Fruit fly (Drosophila melanogaster) whole organism, embryonic: ENCODE measurements around the gene DppIII.

Experiments used
- Awh ChIP-seq: fragments of 200-800 bp; sonication (Bioruptor generic); IDR thresholded peaks from 2 replicates; pipeline ENCODE4, ENCODE4 v1.3.6; 2022; ENCODE audit warnings: missing biosample characterization, missing genetic modification characterization
- Bteb2 ChIP-seq: fragments of 200-800 bp; sonication (Bioruptor generic); optimal IDR thresholded peaks from 2 replicates; lab custom pipeline; 2016; ENCODE audit warnings: missing biosample characterization, missing genetic modification characterization
- CG11247 ChIP-seq: fragments of 200-800 bp; sonication (Bioruptor generic); IDR thresholded peaks from 2 replicates; pipeline ENCODE4 v1.3.6; 2022; ENCODE audit warnings: missing biosample characterization, missing genetic modification characterization
- CG11695 ChIP-seq: fragments of 200-800 bp; sonication (Bioruptor generic); IDR thresholded peaks from 3 replicates; pipeline ENCODE4 v1.3.6; 2022; ENCODE audit warnings: missing biosample characterization, missing genetic modification characterization
- CG12071 ChIP-seq: fragments of 200-800 bp; sonication (Bioruptor generic); optimal IDR thresholded peaks from 3 replicates; lab custom pipeline; 2018; ENCODE audit warnings: missing biosample characterization, mild to moderate bottlenecking, missing genetic modification characterization
- CG14441 ChIP-seq: fragments of 200-800 bp; sonication (Bioruptor generic); IDR thresholded peaks from 2 replicates; pipeline ENCODE4 v1.3.6; 2022; ENCODE audit warnings: missing biosample characterization, missing genetic modification characterization
- CG14860 ChIP-seq: fragments of 200-800 bp; sonication (Bioruptor generic); IDR thresholded peaks from 3 replicates; pipeline ENCODE4 v1.3.6; 2022; ENCODE audit warnings: missing biosample characterization, missing genetic modification characterization; ENCODE audit not compliant: partially characterized antibody
- CG1529 ChIP-seq: fragments of 200-800 bp; sonication (Bioruptor generic); optimal IDR thresholded peaks from 3 replicates; lab custom pipeline; 2018; ENCODE audit warnings: missing biosample characterization, missing genetic modification characterization
- CG16815 ChIP-seq: fragments of 200-800 bp; sonication (Bioruptor generic); optimal IDR thresholded peaks from 3 replicates; lab custom pipeline; 2017; ENCODE audit warnings: missing biosample characterization, mild to moderate bottlenecking, missing genetic modification characterization
- CG17385 ChIP-seq: fragments of 200-800 bp; sonication (Bioruptor generic); optimal IDR thresholded peaks from 3 replicates; lab custom pipeline; 2018; ENCODE audit warnings: missing biosample characterization, mild to moderate bottlenecking, missing genetic modification characterization
- CG17912 ChIP-seq: fragments of 200-800 bp; sonication (Bioruptor generic); optimal IDR thresholded peaks from 2 replicates; lab custom pipeline; 2018; ENCODE audit warnings: missing biosample characterization, mild to moderate bottlenecking, missing genetic modification characterization
- CG18476 ChIP-seq: fragments of 200-800 bp; sonication (Bioruptor generic); optimal IDR thresholded peaks from 2 replicates; lab custom pipeline; 2016; ENCODE audit warnings: missing biosample characterization, mild to moderate bottlenecking, missing genetic modification characterization
- CG30431 ChIP-seq: fragments of 200-800 bp; sonication (Bioruptor generic); optimal IDR thresholded peaks from 2 replicates; lab custom pipeline; 2017; ENCODE audit warnings: missing biosample characterization, missing genetic modification characterization
- CG31224 ChIP-seq: fragments of 200-800 bp; sonication (Bioruptor generic); IDR thresholded peaks from 2 replicates; pipeline ENCODE4 v1.3.6; 2022; ENCODE audit warnings: missing biosample characterization, missing genetic modification characterization
- CG31365 ChIP-seq: fragments of 200-800 bp; sonication (Bioruptor generic); optimal IDR thresholded peaks from 2 replicates; lab custom pipeline; 2018; ENCODE audit warnings: missing biosample characterization, mild to moderate bottlenecking, missing genetic modification characterization
- CG32772 ChIP-seq: fragments of 200-800 bp; sonication (Bioruptor generic); IDR thresholded peaks from 2 replicates; pipeline ENCODE4 v1.3.6; 2022; ENCODE audit warnings: missing biosample characterization, missing genetic modification characterization
- CG33557 ChIP-seq: fragments of 200-800 bp; sonication (Bioruptor generic); optimal IDR thresholded peaks from 2 replicates; lab custom pipeline; 2019; ENCODE audit warnings: missing biosample characterization, mild to moderate bottlenecking, missing genetic modification characterization, moderate library complexity
- CG4282 ChIP-seq: fragments of 200-800 bp; sonication (Bioruptor generic); optimal IDR thresholded peaks from 2 replicates; lab custom pipeline; 2016; ENCODE audit warnings: missing biosample characterization, missing genetic modification characterization
- CG4404 ChIP-seq: fragments of 200-800 bp; sonication (Bioruptor generic); IDR thresholded peaks from 2 replicates; pipeline ENCODE4 v1.3.6; 2022; ENCODE audit warnings: missing biosample characterization, missing genetic modification characterization
- CG6272 ChIP-seq: fragments of 200-800 bp; sonication (Bioruptor generic); IDR thresholded peaks from 2 replicates; pipeline ENCODE4 v1.3.6; 2022; ENCODE audit warnings: missing biosample characterization, missing genetic modification characterization
- CG7556 ChIP-seq: fragments of 200-800 bp; sonication (Bioruptor generic); optimal IDR thresholded peaks from 2 replicates; lab custom pipeline; 2017; ENCODE audit warnings: missing biosample characterization, mild to moderate bottlenecking, missing genetic modification characterization
- CG7786 ChIP-seq: fragments of 200-800 bp; sonication (Bioruptor generic); optimal IDR thresholded peaks from 2 replicates; lab custom pipeline; 2016; ENCODE audit warnings: missing biosample characterization, missing genetic modification characterization
- CG8359 ChIP-seq: fragments of 200-800 bp; sonication (Bioruptor generic); optimal IDR thresholded peaks from 2 replicates; lab custom pipeline; 2017; ENCODE audit warnings: missing biosample characterization, mild to moderate bottlenecking, missing genetic modification characterization, borderline replicate concordance
- CG9609 ChIP-seq: fragments of 200-800 bp; sonication (Bioruptor generic); optimal IDR thresholded peaks from 3 replicates; lab custom pipeline; 2016; ENCODE audit warnings: missing biosample characterization, missing genetic modification characterization
- CTCF ChIP-seq: fragments of 200-800 bp; sonication (Bioruptor generic); optimal IDR thresholded peaks from 2 replicates; lab custom pipeline; 2017; ENCODE audit warnings: missing biosample characterization, mild to moderate bottlenecking, missing genetic modification characterization, moderate library complexity
- CoRest ChIP-seq: fragments of 200-800 bp; sonication (Bioruptor generic); optimal IDR thresholded peaks from 3 replicates; lab custom pipeline; 2018; ENCODE audit warnings: missing biosample characterization, mild to moderate bottlenecking, missing genetic modification characterization, moderate library complexity
- Drgx ChIP-seq: fragments of 200-800 bp; sonication (Bioruptor generic); IDR thresholded peaks from 2 replicates; pipeline ENCODE4 v1.3.6; 2022; ENCODE audit warnings: missing biosample characterization, missing genetic modification characterization
- Fer3 ChIP-seq: fragments of 200-800 bp; sonication (Bioruptor generic); optimal IDR thresholded peaks from 2 replicates; lab custom pipeline; 2018; ENCODE audit warnings: missing biosample characterization, mild to moderate bottlenecking, missing genetic modification characterization, moderate library complexity
- HLH4C ChIP-seq: fragments of 200-800 bp; sonication (Bioruptor generic); IDR thresholded peaks from 3 replicates; pipeline ENCODE4 v1.3.6; 2022; ENCODE audit warnings: missing biosample characterization, missing genetic modification characterization; ENCODE audit not compliant: partially characterized antibody
- HmgD ChIP-seq: fragments of 200-800 bp; sonication (Bioruptor generic); optimal IDR thresholded peaks from 3 replicates; lab custom pipeline; 2016; ENCODE audit warnings: missing biosample characterization, missing genetic modification characterization
- HmgZ ChIP-seq: fragments of 200-800 bp; sonication (Bioruptor generic); optimal IDR thresholded peaks from 2 replicates; lab custom pipeline; 2018; ENCODE audit warnings: missing biosample characterization, mild to moderate bottlenecking, missing genetic modification characterization
- Myb ChIP-seq: fragments of 200-800 bp; sonication (Bioruptor generic); optimal IDR thresholded peaks from 2 replicates; lab custom pipeline; 2016; ENCODE audit warnings: missing biosample characterization, missing genetic modification characterization
- NfI ChIP-seq: fragments of 200-800 bp; sonication (Bioruptor generic); optimal IDR thresholded peaks from 3 replicates; lab custom pipeline; 2018; ENCODE audit warnings: missing biosample characterization, mild to moderate bottlenecking, missing genetic modification characterization, moderate library complexity
- Opbp ChIP-seq: fragments of 200-800 bp; sonication (Bioruptor generic); IDR thresholded peaks from 3 replicates; pipeline ENCODE4 v1.3.6; 2022; ENCODE audit warnings: missing biosample characterization, missing genetic modification characterization; ENCODE audit not compliant: partially characterized antibody
- ac ChIP-seq: fragments of 200-800 bp; sonication (Bioruptor generic); optimal IDR thresholded peaks from 3 replicates; lab custom pipeline; 2017; ENCODE audit warnings: missing biosample characterization, mild to moderate bottlenecking, missing genetic modification characterization
- al ChIP-seq: fragments of 200-800 bp; sonication (Bioruptor generic); IDR thresholded peaks from 2 replicates; pipeline ENCODE4 v1.3.6; 2022; ENCODE audit warnings: missing biosample characterization, missing genetic modification characterization
- bowl ChIP-seq: fragments of 200-800 bp; sonication (Bioruptor generic); IDR thresholded peaks from 2 replicates; pipeline ENCODE4 v1.3.6; 2022; ENCODE audit warnings: missing biosample characterization, missing genetic modification characterization
- cato ChIP-seq: fragments of 200-800 bp; sonication (Bioruptor generic); optimal IDR thresholded peaks from 2 replicates; lab custom pipeline; 2016; ENCODE audit warnings: missing biosample characterization, missing genetic modification characterization, borderline replicate concordance
- ci ChIP-seq: fragments of 200-800 bp; sonication (Bioruptor generic); IDR thresholded peaks from 3 replicates; pipeline ENCODE4 v1.3.6; 2022; ENCODE audit warnings: missing biosample characterization, missing genetic modification characterization
- grau ChIP-seq: fragments of 200-800 bp; optimal IDR thresholded peaks from 3 replicates; lab custom pipeline; 2019; ENCODE audit warnings: missing biosample characterization, mild to moderate bottlenecking, missing genetic modification characterization, moderate library complexity
- gsb ChIP-seq: fragments of 200-800 bp; sonication (Bioruptor generic); IDR thresholded peaks from 2 replicates; pipeline ENCODE4 v1.3.6; 2022; ENCODE audit warnings: missing biosample characterization, missing genetic modification characterization
- ham ChIP-seq: fragments of 200-800 bp; sonication (Bioruptor generic); IDR thresholded peaks from 2 replicates; pipeline ENCODE4 v1.3.6; 2022; ENCODE audit warnings: missing biosample characterization, missing genetic modification characterization
- kah ChIP-seq: fragments of 200-800 bp; sonication (Bioruptor generic); optimal IDR thresholded peaks from 2 replicates; lab custom pipeline; 2018; ENCODE audit warnings: missing biosample characterization, mild to moderate bottlenecking, missing genetic modification characterization
- kni ChIP-seq: fragments of 200-800 bp; sonication (Bioruptor generic); optimal IDR thresholded peaks from 3 replicates; lab custom pipeline; 2017; ENCODE audit warnings: mild to moderate bottlenecking, missing biosample characterization, missing genetic modification reagents, missing genetic modification characterization
- onecut ChIP-seq: fragments of 200-800 bp; sonication (Bioruptor generic); IDR thresholded peaks from 2 replicates; pipeline ENCODE4 v1.3.6; 2022; ENCODE audit warnings: missing biosample characterization, missing genetic modification characterization
- otp ChIP-seq: fragments of 200-800 bp; sonication (Bioruptor generic); IDR thresholded peaks from 3 replicates; pipeline ENCODE4, ENCODE4 v1.3.6; 2022; ENCODE audit warnings: missing biosample characterization, missing genetic modification characterization
- pb ChIP-seq: fragments of 200-800 bp; sonication (Bioruptor generic); optimal IDR thresholded peaks from 3 replicates; lab custom pipeline; 2016; ENCODE audit warnings: missing biosample characterization, missing genetic modification characterization
- pho ChIP-seq: fragments of 200-800 bp; sonication (Bioruptor generic); optimal IDR thresholded peaks from 2 replicates; lab custom pipeline; 2016; ENCODE audit warnings: missing biosample characterization, missing genetic modification characterization
- sens ChIP-seq: fragments of 200-800 bp; sonication (Bioruptor generic); peaks from one replicate; lab custom pipeline; 2016; ENCODE audit warnings: missing biosample characterization, missing genetic modification characterization
- sna ChIP-seq: fragments of 200-800 bp; sonication (Bioruptor generic); IDR thresholded peaks from 2 replicates; pipeline ENCODE4 v1.3.6; 2022; ENCODE audit warnings: missing biosample characterization, missing genetic modification characterization; ENCODE audit not compliant: partially characterized antibody
- tio ChIP-seq: fragments of 200-800 bp; sonication (Bioruptor generic); optimal IDR thresholded peaks from 2 replicates; lab custom pipeline; 2017; ENCODE audit warnings: missing biosample characterization, missing genetic modification characterization, inconsistent platforms
- vvl ChIP-seq: fragments of 200-800 bp; sonication (Bioruptor generic); IDR thresholded peaks from 2 replicates; pipeline ENCODE4 v1.3.6; 2022; ENCODE audit warnings: missing biosample characterization, missing genetic modification characterization
- zfh2 ChIP-seq: fragments of 200-800 bp; sonication (Bioruptor generic); optimal IDR thresholded peaks from 2 replicates; lab custom pipeline; 2016; ENCODE audit warnings: missing biosample characterization, missing genetic modification characterization

Gene DppIII

DNA sequence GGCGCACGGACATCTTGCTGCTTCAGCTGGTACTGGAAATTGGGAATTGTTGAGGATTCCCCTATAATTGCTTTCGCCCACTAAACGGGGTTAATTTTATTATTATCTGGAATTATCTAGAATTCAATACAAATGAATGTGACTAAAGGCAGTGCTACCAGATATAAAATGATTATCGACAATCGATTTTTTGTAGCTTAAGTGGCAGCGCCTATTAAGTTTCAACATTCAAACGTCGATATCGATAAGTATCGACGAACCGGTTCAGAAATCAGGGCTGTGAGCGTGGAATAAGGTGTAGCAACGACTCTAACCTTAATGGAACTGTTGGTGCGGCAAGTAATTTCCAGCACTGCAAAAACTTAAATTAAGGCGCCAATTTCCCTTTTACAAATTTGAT is 39.1 kb upstream of the DppIII start, which contains the start of gene Sgt1 (continued):
- no peak for TF ChIP-seq CG8359
- TF ChIP-seq CG12071 (GFP tag; lab: Kevin White, UChicago) = no peak
- peak; percentile 61 for TF ChIP-seq NfI (GFP tag; lab: Kevin White, UChicago)
- no peak for TF ChIP-seq CG18476
- TF ChIP-seq CG7786 (GFP tag; lab: Kevin White, UChicago) = peak; percentile 47
- no peak for TF ChIP-seq pb (GFP tag; lab: Kevin White, UChicago)
- TF ChIP-seq CG32772 = no peak
- no peak for TF ChIP-seq bowl (GFP tag; lab: Robert Waterston, UW)
- no peak for TF ChIP-seq Awh (GFP tag; lab: Robert Waterston, UW)
- TF ChIP-seq Fer3 (tag; lab: Kevin White, UChicago) = peak; percentile 17
- TF ChIP-seq CG4282 = peak; percentile 14
- peak; percentile 57 for TF ChIP-seq vvl (GFP tag; lab: Robert Waterston, UW)
- peak; percentile 82 for TF ChIP-seq HmgZ (tag; lab: Kevin White, UChicago)
- peak; percentile 79 for TF ChIP-seq zfh2 (GFP tag; lab: Kevin White, UChicago)
- no peak for TF ChIP-seq CG31365 (tag; lab: Kevin White, UChicago)
- TF ChIP-seq ham = no peak
- TF ChIP-seq CG31224 (GFP tag; lab: Robert Waterston, UW) = no peak
- peak; percentile 84 for TF ChIP-seq CG14860 (GFP tag; lab: Robert Waterston, UW)
- no peak for TF ChIP-seq Drgx (GFP tag; lab: Robert Waterston, UW)
- TF ChIP-seq CG7556 (GFP tag; lab: Kevin White, UChicago) = no peak
- no peak for TF ChIP-seq CG33557 (GFP tag; lab: Kevin White, UChicago)
- TF ChIP-seq kni = no peak
- TF ChIP-seq CG9609 (GFP tag; lab: Kevin White, UChicago) = peak; percentile 59
- TF ChIP-seq CG4404 = no peak
- TF ChIP-seq grau (tag; lab: Kevin White, UChicago) = peak; percentile 36
- TF ChIP-seq ci (GFP tag; lab: Robert Waterston, UW) = no peak
- no peak for TF ChIP-seq ac (GFP tag; lab: Kevin White, UChicago)
- peak; percentile 55 for TF ChIP-seq CoRest (tag; lab: Kevin White, UChicago)
- TF ChIP-seq pho (GFP tag; lab: Kevin White, UChicago) = peak; percentile 66
- TF ChIP-seq Bteb2 (GFP tag; lab: Kevin White, UChicago) = peak; percentile 18
- TF ChIP-seq HLH4C (GFP tag; lab: Robert Waterston, UW) = peak; percentile 91
- no peak for TF ChIP-seq CG30431 (GFP tag; lab: Kevin White, UChicago)
- TF ChIP-seq CTCF (GFP tag; lab: Kevin White, UChicago) = peak; percentile 56
- TF ChIP-seq kah (GFP tag; lab: Kevin White, UChicago) = no peak
- TF ChIP-seq onecut = peak; percentile 42; the same call in 1 of the 2 replicates
- TF ChIP-seq sna = peak; percentile 81
- no peak for TF ChIP-seq tio (GFP tag; lab: Kevin White, UChicago)
- TF ChIP-seq Myb = peak; percentile 78
- peak; percentile 91 for TF ChIP-seq sens (GFP tag; lab: Kevin White, UChicago)
- TF ChIP-seq gsb (GFP tag; lab: Robert Waterston, UW) = no peak
- peak; percentile 81 for TF ChIP-seq HmgD (GFP tag; lab: Kevin White, UChicago)
- TF ChIP-seq al (GFP tag; lab: Robert Waterston, UW) = no peak
- TF ChIP-seq otp (GFP tag; lab: Robert Waterston, UW) = no peak
- no peak for TF ChIP-seq CG1529 (GFP tag; lab: Kevin White, UChicago)
- peak; percentile 30 for TF ChIP-seq CG17912 (GFP tag; lab: Kevin White, UChicago)
- 0 out of 2 replicates have a peak, but pooled peaks have one; percentile 28 for TF ChIP-seq CG6272 (GFP tag; lab: Robert Waterston, UW)
- no peak for TF ChIP-seq CG16815 (GFP tag; lab: Kevin White, UChicago)
- peak; percentile 35; the same call in 1 of the 2 replicates for TF ChIP-seq CG11247 (GFP tag; lab: Robert Waterston, UW)
- no peak for TF ChIP-seq CG17385 (GFP tag; lab: Kevin White, UChicago)
- no peak for TF ChIP-seq cato (GFP tag; lab: Kevin White, UChicago)
- no peak for TF ChIP-seq CG14441
- peak; percentile 82; the same call in 2 of the 3 replicates for TF ChIP-seq Opbp
- TF ChIP-seq CG11695 = no peak
